Fruit fly (Drosophila melanogaster): ENCODE data around the gene spn-D.
A peak's percentile ranks its signal among the peaks of the same experiment; 100 is the strongest.

Gene spn-D

DNA sequence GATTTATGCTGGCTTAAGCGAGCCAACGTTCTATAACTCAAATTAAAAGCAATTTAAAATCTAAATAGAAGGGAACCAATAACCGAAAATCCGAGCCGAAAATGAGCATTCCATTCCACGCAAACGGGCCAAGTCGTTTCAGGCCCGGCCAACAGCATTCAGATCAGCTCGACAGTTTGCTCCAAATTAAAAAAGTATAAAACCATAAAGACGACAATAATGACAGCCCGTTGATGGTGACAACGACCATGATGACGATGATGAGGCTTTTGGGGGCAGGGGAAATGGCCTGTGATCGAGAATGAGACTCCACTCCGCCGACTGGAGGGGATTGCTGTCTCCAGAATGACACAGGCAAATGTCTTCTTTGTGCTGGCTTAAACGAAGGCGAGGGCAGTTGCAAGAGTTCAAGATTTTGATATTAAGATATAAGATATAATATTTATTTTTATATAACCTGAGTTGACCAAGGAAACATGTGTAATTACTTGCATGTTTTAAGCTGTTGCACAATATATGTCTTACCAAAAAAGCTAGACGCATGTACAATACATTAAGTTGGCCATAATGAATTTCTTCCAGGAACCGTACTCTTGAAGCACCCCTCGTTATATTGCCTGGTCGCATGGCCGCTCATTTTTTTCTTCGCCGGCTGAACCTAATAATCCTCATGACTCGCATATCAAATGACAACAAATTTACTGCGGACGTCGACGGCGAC is 39.3 kb downstream of the spn-D start (continued):
- no peak for TF ChIP-seq br (optimal IDR thresholded peaks at IDR 0.05)
- TF ChIP-seq lbe (GFP tag; optimal IDR thresholded peaks at IDR 0.05): peak; percentile 3
- TF ChIP-seq CG11504 (tag; optimal IDR thresholded peaks at IDR 0.05): peak; percentile 50
- 0 out of 2 replicates have a peak, but pooled peaks have one; percentile 8 for TF ChIP-seq seq (GFP tag; IDR thresholded peaks at IDR 0.05)
- peak; percentile 5 for TF ChIP-seq CG4820 (GFP tag; optimal IDR thresholded peaks at IDR 0.05)
- peak; percentile 45; the same call in 1 of the 2 replicates for TF ChIP-seq Xrp1 (GFP tag; IDR thresholded peaks at IDR 0.05)
- TF ChIP-seq dmrt11E (tag; optimal IDR thresholded peaks at IDR 0.05): peak; percentile 61
- TF ChIP-seq CG11247 (GFP tag; IDR thresholded peaks at IDR 0.05): no peak
- 0 out of 2 replicates have a peak, but pooled peaks have one; percentile 13 for TF ChIP-seq Ptx1 (GFP tag; IDR thresholded peaks at IDR 0.05)
- peak; percentile 6 for TF ChIP-seq tap (tag; optimal IDR thresholded peaks at IDR 0.05)
- peak; percentile 33 for TF ChIP-seq D19A (tag; optimal IDR thresholded peaks at IDR 0.05)
- peak; percentile 27 for TF ChIP-seq CG4424 (GFP tag; optimal IDR thresholded peaks at IDR 0.05)
- no peak for TF ChIP-seq Aef1 (GFP tag; IDR thresholded peaks at IDR 0.05)
- TF ChIP-seq Oli (tag; optimal IDR thresholded peaks at IDR 0.05): peak; percentile 30
- peak; percentile 30; the same call in 1 of the 2 replicates for TF ChIP-seq slbo (GFP tag; IDR thresholded peaks at IDR 0.05)
- TF ChIP-seq CG14710 (tag; optimal IDR thresholded peaks at IDR 0.05): peak; percentile 50
- no peak for TF ChIP-seq Vsx1 (GFP tag; optimal IDR thresholded peaks at IDR 0.05)
- TF ChIP-seq CG17612 (GFP tag; IDR thresholded peaks at IDR 0.05): no peak
- TF ChIP-seq CG7372 (GFP tag; IDR thresholded peaks at IDR 0.05): no peak
- peak; percentile 10 for TF ChIP-seq scrt (GFP tag; optimal IDR thresholded peaks at IDR 0.05)
- TF ChIP-seq hb (GFP tag; IDR thresholded peaks at IDR 0.05; ENCODE audit: partially characterized antibody): no peak
- peak; percentile 31 for TF ChIP-seq Abd-B (GFP tag; optimal IDR thresholded peaks at IDR 0.05)
- TF ChIP-seq CG17829 (tag; optimal IDR thresholded peaks at IDR 0.05): peak; percentile 34
- TF ChIP-seq Antp (GFP tag; optimal IDR thresholded peaks at IDR 0.05): no peak
- peak; percentile 28 for TF ChIP-seq gsb-n (tag; optimal IDR thresholded peaks at IDR 0.05)
- peak; percentile 5 for TF ChIP-seq Ssrp (tag; optimal IDR thresholded peaks at IDR 0.05)
- no peak for TF ChIP-seq CHES-1-like (GFP tag; optimal IDR thresholded peaks at IDR 0.05)
- peak; percentile 56; the same call in 1 of the 3 replicates for TF ChIP-seq zfh1 (GFP tag; IDR thresholded peaks at IDR 0.05)
- no peak for TF ChIP-seq Bgb (GFP tag; IDR thresholded peaks at IDR 0.05; ENCODE audit: partially characterized antibody)
- TF ChIP-seq CG32767 (GFP tag; IDR thresholded peaks at IDR 0.05): no peak
- TF ChIP-seq CG5245 (GFP tag; optimal IDR thresholded peaks at IDR 0.05): peak; percentile 5
- TF ChIP-seq CG18599 (GFP tag; optimal IDR thresholded peaks at IDR 0.05): peak; percentile 10
- TF ChIP-seq grn (GFP tag; optimal IDR thresholded peaks at IDR 0.05): no peak
- no peak for TF ChIP-seq sens (GFP tag)
- TF ChIP-seq CG11695 (GFP tag; IDR thresholded peaks at IDR 0.05): 0 out of 3 replicates have a peak, but pooled peaks have one; percentile 27
- TF ChIP-seq chif (GFP tag; optimal IDR thresholded peaks at IDR 0.05): no peak
- no peak for TF ChIP-seq Awh (GFP tag; IDR thresholded peaks at IDR 0.05)
- peak; percentile 74 for TF ChIP-seq abd-A (tag; optimal IDR thresholded peaks at IDR 0.05)
- TF ChIP-seq nerfin-1 (tag; optimal IDR thresholded peaks at IDR 0.05): peak; percentile 22
- TF ChIP-seq Usf (GFP tag; optimal IDR thresholded peaks at IDR 0.05): peak; percentile 21
- peak; percentile 11 for TF ChIP-seq fd96Cb (tag; optimal IDR thresholded peaks at IDR 0.05)
- peak; percentile 12; the same call in 1 of the 2 replicates for TF ChIP-seq wor (GFP tag; IDR thresholded peaks at IDR 0.05)
- 0 out of 2 replicates have a peak, but pooled peaks have one; percentile 15 for TF ChIP-seq vvl (GFP tag; IDR thresholded peaks at IDR 0.05)
- no peak for TF ChIP-seq tll (GFP tag; optimal IDR thresholded peaks at IDR 0.05)
- 0 out of 3 replicates have a peak, but pooled peaks have one; percentile 19 for TF ChIP-seq CG17361 (GFP tag; IDR thresholded peaks at IDR 0.05)
- TF ChIP-seq CG34224 (GFP tag; IDR thresholded peaks at IDR 0.05; ENCODE audit: partially characterized antibody): no peak
- TF ChIP-seq sd (tag; optimal IDR thresholded peaks at IDR 0.05): peak; percentile 1
- 0 out of 3 replicates have a peak, but pooled peaks have one; percentile 27 for TF ChIP-seq CG7357 (GFP tag; IDR thresholded peaks at IDR 0.05)
- TF ChIP-seq eve (GFP tag; optimal IDR thresholded peaks at IDR 0.05): no peak

All from whole organism, embryonic.